Fruit fly (Drosophila melanogaster) whole organism, embryonic: ENCODE results near the gene CG11617.

Experiments used
- B-H1 ChIP-seq: fragments of 200-800 bp; sonication (Bioruptor generic); IDR thresholded peaks from 3 replicates; pipeline ENCODE4 v1.3.6; 2022; ENCODE audit warnings: missing biosample characterization, missing genetic modification characterization
- Bgb ChIP-seq: fragments of 200-800 bp; sonication (Bioruptor generic); IDR thresholded peaks from 2 replicates; pipeline ENCODE4 v1.3.6; 2022; ENCODE audit warnings: missing biosample characterization, missing genetic modification characterization; ENCODE audit not compliant: partially characterized antibody
- CG11504 ChIP-seq: fragments of 200-800 bp; sonication (Bioruptor generic); optimal IDR thresholded peaks from 3 replicates; lab custom pipeline; 2019; ENCODE audit warnings: missing biosample characterization, mild to moderate bottlenecking, missing genetic modification characterization, moderate library complexity
- CG11560 ChIP-seq: fragments of 200-800 bp; sonication (Bioruptor generic); IDR thresholded peaks from 3 replicates; pipeline ENCODE4 v1.3.6; 2022; ENCODE audit warnings: missing biosample characterization, missing genetic modification characterization
- CG14050 ChIP-seq: fragments of 200-800 bp; sonication (Bioruptor generic); IDR thresholded peaks from 3 replicates; pipeline ENCODE4 v1.3.6; 2022; ENCODE audit warnings: missing biosample characterization, missing genetic modification characterization
- CG15011 ChIP-seq: fragments of 200-800 bp; sonication (Bioruptor generic); optimal IDR thresholded peaks from 3 replicates; lab custom pipeline; 2018; ENCODE audit warnings: missing biosample characterization, mild to moderate bottlenecking, missing genetic modification characterization
- CG15514 ChIP-seq: fragments of 200-800 bp; sonication (Bioruptor generic); optimal IDR thresholded peaks from 3 replicates; lab custom pipeline; 2017; ENCODE audit warnings: missing biosample characterization, missing genetic modification characterization, mild to moderate bottlenecking, moderate library complexity, missing genetic modification reagents
- CG1603 ChIP-seq: fragments of 200-800 bp; sonication (Bioruptor generic); optimal IDR thresholded peaks from 2 replicates; lab custom pipeline; 2019; ENCODE audit warnings: missing biosample characterization, mild to moderate bottlenecking, missing genetic modification characterization, moderate library complexity
- CG17186 ChIP-seq: fragments of 200-800 bp; sonication (Bioruptor generic); optimal IDR thresholded peaks from 3 replicates; lab custom pipeline; 2017; ENCODE audit warnings: missing biosample characterization, missing genetic modification reagents, missing genetic modification characterization
- CG17912 ChIP-seq: fragments of 200-800 bp; sonication (Bioruptor generic); optimal IDR thresholded peaks from 2 replicates; lab custom pipeline; 2018; ENCODE audit warnings: missing biosample characterization, mild to moderate bottlenecking, missing genetic modification characterization
- CG2199 ChIP-seq: fragments of 200-800 bp; sonication (Bioruptor generic); IDR thresholded peaks from 3 replicates; pipeline ENCODE4 v1.3.6; 2022; ENCODE audit warnings: missing biosample characterization, missing genetic modification characterization
- CG32767 ChIP-seq: fragments of 200-800 bp; sonication (Bioruptor generic); IDR thresholded peaks from 2 replicates; pipeline ENCODE4 v1.3.6; 2022; ENCODE audit warnings: missing biosample characterization, missing genetic modification characterization
- CG42726 ChIP-seq: fragments of 200-800 bp; sonication (Bioruptor generic); IDR thresholded peaks from 2 replicates; pipeline ENCODE4 v1.3.6; 2022; ENCODE audit warnings: missing biosample characterization, missing genetic modification characterization; ENCODE audit not compliant: partially characterized antibody
- CG4404 ChIP-seq: fragments of 200-800 bp; sonication (Bioruptor generic); IDR thresholded peaks from 2 replicates; pipeline ENCODE4 v1.3.6; 2022; ENCODE audit warnings: missing biosample characterization, missing genetic modification characterization
- CG4424 ChIP-seq: fragments of 200-800 bp; sonication (Bioruptor generic); optimal IDR thresholded peaks from 3 replicates; lab custom pipeline; 2016; ENCODE audit warnings: missing biosample characterization, missing genetic modification characterization
- CG8281 ChIP-seq: fragments of 200-800 bp; sonication (Bioruptor generic); optimal IDR thresholded peaks from 2 replicates; lab custom pipeline; 2018; ENCODE audit warnings: missing biosample characterization, mild to moderate bottlenecking, missing genetic modification characterization, moderate library complexity
- CG9437 ChIP-seq: fragments of 200-800 bp; sonication (Bioruptor generic); optimal IDR thresholded peaks from 2 replicates; lab custom pipeline; 2018; ENCODE audit warnings: missing biosample characterization, mild to moderate bottlenecking, missing genetic modification characterization
- CG9609 ChIP-seq: fragments of 200-800 bp; sonication (Bioruptor generic); optimal IDR thresholded peaks from 3 replicates; lab custom pipeline; 2016; ENCODE audit warnings: missing biosample characterization, missing genetic modification characterization
- D ChIP-seq, 2 experiments: fragments of 200-800 bp in 1 of 2; fragments of >200 bp in 1 of 2; sonication (Bioruptor generic) in 1 of 2; optimal IDR thresholded peaks; 2 replicates in 1 of 2; 3 replicates in 1 of 2; lab custom pipeline; 2017; ENCODE audit warnings: mild to moderate bottlenecking in 1 of 2, missing biosample characterization in 1 of 2, missing genetic modification characterization in 1 of 2, missing genetic modification reagents in 1 of 2
- E2f2 ChIP-seq: fragments of 200-800 bp; sonication (Bioruptor generic); IDR thresholded peaks from 2 replicates; pipeline ENCODE4 v1.3.6; 2022; ENCODE audit warnings: missing biosample characterization, missing genetic modification characterization
- Eip74EF ChIP-seq, 2 experiments: fragments of 200-800 bp in 1 of 2; fragments of >200 bp in 1 of 2; sonication (Bioruptor generic) in 1 of 2; optimal IDR thresholded peaks; 2 replicates each; lab custom pipeline; 2017 to 2019; ENCODE audit warnings: missing biosample characterization in 2 of 2, missing genetic modification characterization in 2 of 2, mild to moderate bottlenecking in 1 of 2, moderate library complexity in 1 of 2
- HmgZ ChIP-seq: fragments of 200-800 bp; sonication (Bioruptor generic); optimal IDR thresholded peaks from 2 replicates; lab custom pipeline; 2018; ENCODE audit warnings: missing biosample characterization, mild to moderate bottlenecking, missing genetic modification characterization
- Lhr ChIP-seq: fragments of 200-800 bp; sonication (Bioruptor generic); optimal IDR thresholded peaks from 3 replicates; lab custom pipeline; 2017; ENCODE audit warnings: mild to moderate bottlenecking, missing biosample characterization, missing genetic modification reagents, missing genetic modification characterization
- NFAT ChIP-seq: fragments of 200-800 bp; sonication (Bioruptor generic); IDR thresholded peaks from 2 replicates; pipeline ENCODE4 v1.3.6; 2022; ENCODE audit warnings: missing biosample characterization, missing genetic modification characterization
- Ravus ChIP-seq: fragments of 200-800 bp; sonication (Bioruptor generic); IDR thresholded peaks from 2 replicates; pipeline ENCODE4 v1.3.6; 2022; ENCODE audit warnings: missing biosample characterization, missing genetic modification characterization
- az2 ChIP-seq: fragments of 200-800 bp; sonication (Bioruptor generic); optimal IDR thresholded peaks from 3 replicates; lab custom pipeline; 2016; ENCODE audit warnings: missing biosample characterization, missing genetic modification characterization
- btn ChIP-seq: fragments of 200-800 bp; sonication (Bioruptor generic); optimal IDR thresholded peaks from 2 replicates; lab custom pipeline; 2016; ENCODE audit warnings: missing biosample characterization, missing genetic modification characterization
- chn ChIP-seq: fragments of 200-800 bp; sonication (Bioruptor generic); optimal IDR thresholded peaks from 2 replicates; lab custom pipeline; 2016; ENCODE audit warnings: missing biosample characterization, missing genetic modification characterization
- croc ChIP-seq: fragments of 200-800 bp; sonication (Bioruptor generic); conservative IDR thresholded peaks from 3 replicates; pipeline ENCODE4 v1.3.6; 2022; ENCODE audit warnings: missing biosample characterization, missing genetic modification characterization
- crol ChIP-seq: fragments of 200-800 bp; sonication (Bioruptor generic); IDR thresholded peaks from 2 replicates; pipeline ENCODE4 v1.3.6; 2022; ENCODE audit warnings: missing biosample characterization, missing genetic modification characterization
- fd3F ChIP-seq: fragments of 200-800 bp; sonication (Bioruptor generic); optimal IDR thresholded peaks from 2 replicates; lab custom pipeline; 2018; ENCODE audit warnings: missing biosample characterization, mild to moderate bottlenecking, missing genetic modification characterization, moderate library complexity
- ftz-f1 ChIP-seq: fragments of 200-800 bp; sonication (Bioruptor generic); optimal IDR thresholded peaks from 2 replicates; lab custom pipeline; 2016; ENCODE audit warnings: missing biosample characterization, missing genetic modification characterization
- gcm2 ChIP-seq: fragments of 200-800 bp; sonication (Bioruptor generic); optimal IDR thresholded peaks from 2 replicates; lab custom pipeline; 2016; ENCODE audit warnings: missing biosample characterization, missing genetic modification characterization
- jing ChIP-seq: fragments of 200-800 bp; sonication (Bioruptor generic); optimal IDR thresholded peaks from 2 replicates; lab custom pipeline; 2018; ENCODE audit warnings: missing biosample characterization, mild to moderate bottlenecking, missing genetic modification characterization
- lab ChIP-seq: fragments of 200-800 bp; sonication (Bioruptor generic); optimal IDR thresholded peaks from 3 replicates; lab custom pipeline; 2017; ENCODE audit warnings: missing biosample characterization, missing genetic modification characterization, mild to moderate bottlenecking, moderate library complexity, missing genetic modification reagents
- lilli ChIP-seq: fragments of 200-800 bp; sonication (Bioruptor generic); optimal IDR thresholded peaks from 3 replicates; lab custom pipeline; 2016; ENCODE audit warnings: missing biosample characterization, missing genetic modification characterization
- mld ChIP-seq: fragments of 200-800 bp; sonication (Bioruptor generic); IDR thresholded peaks from 3 replicates; pipeline ENCODE4 v1.3.6; 2022; ENCODE audit warnings: missing biosample characterization, missing genetic modification characterization; ENCODE audit not compliant: partially characterized antibody
- nom ChIP-seq: fragments of 200-800 bp; sonication (Bioruptor generic); optimal IDR thresholded peaks from 2 replicates; lab custom pipeline; 2017; ENCODE audit warnings: missing biosample characterization, missing genetic modification characterization, mild to moderate bottlenecking, moderate library complexity, missing genetic modification reagents
- onecut ChIP-seq: fragments of 200-800 bp; sonication (Bioruptor generic); IDR thresholded peaks from 2 replicates; pipeline ENCODE4 v1.3.6; 2022; ENCODE audit warnings: missing biosample characterization, missing genetic modification characterization
- pros ChIP-seq: fragments of 200-800 bp; sonication (Bioruptor generic); optimal IDR thresholded peaks from 3 replicates; lab custom pipeline; 2019; ENCODE audit warnings: missing biosample characterization, mild to moderate bottlenecking, missing genetic modification characterization, moderate library complexity
- psq ChIP-seq: fragments of 200-800 bp; sonication (Bioruptor generic); optimal IDR thresholded peaks from 2 replicates; lab custom pipeline; 2017; ENCODE audit warnings: missing biosample characterization, missing genetic modification characterization
- run ChIP-seq: fragments of 200-800 bp; sonication (Bioruptor generic); optimal IDR thresholded peaks from 3 replicates; lab custom pipeline; 2018; ENCODE audit warnings: missing biosample characterization, mild to moderate bottlenecking, missing genetic modification characterization
- scrt ChIP-seq: fragments of 200-800 bp; sonication (Bioruptor generic); optimal IDR thresholded peaks from 2 replicates; lab custom pipeline; 2018; ENCODE audit warnings: missing biosample characterization, mild to moderate bottlenecking, missing genetic modification characterization, moderate library complexity
- sob ChIP-seq: fragments of 200-800 bp; sonication (Bioruptor generic); IDR thresholded peaks from 2 replicates; pipeline ENCODE4 v1.3.6; 2022; ENCODE audit warnings: missing biosample characterization, missing genetic modification characterization
- ssp ChIP-seq: fragments of 200-800 bp; sonication (Bioruptor generic); IDR thresholded peaks from 2 replicates; pipeline ENCODE4 v1.3.6; 2022; ENCODE audit warnings: missing biosample characterization, missing genetic modification characterization
- tll ChIP-seq, 2 experiments: fragments of 200-800 bp in 1 of 2; fragments of >200 bp in 1 of 2; sonication (Bioruptor generic) in 1 of 2; optimal IDR thresholded peaks; 2 replicates each; lab custom pipeline; 2017 to 2019; ENCODE audit warnings: missing biosample characterization in 2 of 2, missing genetic modification characterization in 2 of 2, mild to moderate bottlenecking in 1 of 2, moderate library complexity in 1 of 2
- twi ChIP-seq: fragments of 200-800 bp; optimal IDR thresholded peaks from 2 replicates; lab custom pipeline; 2019; ENCODE audit warnings: missing biosample characterization, mild to moderate bottlenecking, missing genetic modification characterization, moderate library complexity

The CG11617 gene

DNA sequence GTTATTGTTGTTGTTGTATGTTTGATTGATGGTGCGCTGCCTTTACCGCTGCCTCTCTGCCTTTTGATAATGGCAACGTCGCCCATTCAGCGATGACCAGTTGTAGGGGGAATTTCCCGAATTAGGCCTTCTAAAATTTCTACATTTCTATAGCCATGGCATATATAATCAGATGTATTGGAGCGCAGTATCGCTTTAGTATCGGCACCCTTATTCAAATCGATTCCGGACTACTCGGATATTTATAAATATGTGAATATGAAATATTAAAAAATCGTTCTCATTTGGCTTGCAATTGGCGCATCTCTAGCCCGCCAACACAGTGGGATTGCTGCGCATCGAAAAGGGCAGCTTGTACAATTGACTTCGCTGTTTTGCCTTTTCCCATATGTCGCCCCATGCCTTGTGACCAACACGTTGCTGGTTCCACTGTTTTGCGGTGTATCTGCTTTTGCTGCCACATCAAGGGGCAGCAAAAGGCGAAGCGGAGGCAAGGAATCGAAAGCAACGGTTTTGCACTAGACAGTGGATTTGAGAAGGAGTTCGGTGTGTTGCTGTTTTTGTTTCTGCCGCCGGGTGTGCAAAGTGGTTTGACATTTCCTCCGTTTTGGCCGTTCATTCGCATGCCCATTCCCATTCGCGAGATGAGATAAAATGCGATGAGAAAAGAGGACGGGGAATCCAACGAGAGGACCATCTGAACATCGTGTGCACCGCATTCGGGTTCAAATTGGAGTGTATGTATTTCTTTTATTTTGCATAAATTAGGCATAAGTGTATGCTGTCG is 17.7 kb upstream of the CG11617 start (continued):
- TF ChIP-seq ftz-f1 (GFP tag; lab: Kevin White, UChicago) (no peak), btn (GFP tag; lab: Kevin White, UChicago) (no peak), CG11504 (tag; lab: Kevin White, UChicago) (no peak), jing (peak; percentile 32), CG32767 (GFP tag; lab: Robert Waterston, UW) (peak; percentile 56), B-H1 (GFP tag; lab: Robert Waterston, UW) (0 out of 3 replicates have a peak, but pooled peaks have one; percentile 48), CG4404 (GFP tag; lab: Robert Waterston, UW) (peak; percentile 53), CG15011 (peak; percentile 54), lilli (GFP tag; lab: Kevin White, UChicago) (peak; percentile 76), CG2199 (GFP tag; lab: Robert Waterston, UW) (peak; percentile 56; the same call in 1 of the 3 replicates), HmgZ (tag; lab: Kevin White, UChicago) (no peak), gcm2 (GFP tag; lab: Kevin White, UChicago) (no peak), crol (GFP tag; lab: Robert Waterston, UW) (no peak; the same call in none of the 2 replicates), ssp (GFP tag; lab: Robert Waterston, UW) (peak; percentile 32; the same call in 1 of the 2 replicates), run (tag; lab: Kevin White, UChicago) (no peak), lab (peak; percentile 84), NFAT (GFP tag; lab: Robert Waterston, UW) (peak; percentile 63; the same call in 1 of the 2 replicates), Lhr (GFP tag; lab: Kevin White, UChicago) (peak; percentile 5), D (optimal IDR thresholded peaks at IDR 0.05; lab: Kevin White, UChicago) (no peak), D (GFP tag; optimal IDR thresholded peaks at IDR 0.05; lab: Kevin White, UChicago) (peak; percentile 59), pros (no peak), psq (GFP tag; lab: Kevin White, UChicago) (no peak), CG11560 (no peak), CG8281 (tag; lab: Kevin White, UChicago) (peak; percentile 39), scrt (GFP tag; lab: Kevin White, UChicago) (peak; percentile 56), chn (peak; percentile 31), fd3F (GFP tag; lab: Kevin White, UChicago) (peak; percentile 57), CG4424 (GFP tag; lab: Kevin White, UChicago) (peak; percentile 51), CG17186 (no peak), mld (GFP tag; lab: Robert Waterston, UW) (no peak), CG1603 (tag; lab: Kevin White, UChicago) (peak; percentile 55), twi (tag; lab: Kevin White, UChicago) (peak; percentile 14), CG42726 (GFP tag; lab: Robert Waterston, UW) (no peak), tll (GFP tag; optimal IDR thresholded peaks at IDR 0.05; lab: Kevin White, UChicago) (no peak), az2 (GFP tag; lab: Kevin White, UChicago) (peak; percentile 72), Bgb (GFP tag; lab: Robert Waterston, UW) (no peak), CG14050 (peak; percentile 51; the same call in 1 of the 3 replicates), E2f2 (GFP tag; lab: Robert Waterston, UW) (no peak; the same call in 1 of the 2 replicates), nom (peak; percentile 85), croc (GFP tag; lab: Robert Waterston, UW) (0 out of 3 replicates have a peak, but pooled peaks have one; percentile 26), Ravus (no peak), CG17912 (GFP tag; lab: Kevin White, UChicago) (no peak), CG15514 (peak; percentile 54), sob (peak; percentile 63; the same call in 1 of the 2 replicates), CG9609 (GFP tag; lab: Kevin White, UChicago) (peak; percentile 31), CG9437 (GFP tag; lab: Kevin White, UChicago) (peak; percentile 14), Eip74EF (GFP tag; optimal IDR thresholded peaks at IDR 0.05; lab: Kevin White, UChicago) (no peak), onecut (GFP tag; lab: Robert Waterston, UW) (peak; percentile 43; the same call in 1 of the 2 replicates)
